Fruit fly (Drosophila melanogaster): Measurements from ENCODE around the gene eEF1delta.

- TF ChIP-seq CG1620 (GFP tag; optimal IDR thresholded peaks at IDR 0.05) = peak; percentile 22
- TF ChIP-seq CG14711 (tag; optimal IDR thresholded peaks at IDR 0.05) = peak; percentile 32
- no peak for TF ChIP-seq kay (GFP tag; ENCODE audit: borderline replicate concordance)
- TF ChIP-seq cic (GFP tag; optimal IDR thresholded peaks at IDR 0.05) = peak; percentile 66
- peak; percentile 14 for TF ChIP-seq tj (GFP tag; optimal IDR thresholded peaks at IDR 0.05)
- no peak for TF ChIP-seq cnc (optimal IDR thresholded peaks at IDR 0.05)
- TF ChIP-seq CG12768 (GFP tag; optimal IDR thresholded peaks at IDR 0.05) = no peak
- TF ChIP-seq pad (GFP tag; optimal IDR thresholded peaks at IDR 0.05) = no peak
- TF ChIP-seq CG11617 (GFP tag; optimal IDR thresholded peaks at IDR 0.05) = no peak
- TF ChIP-seq CG7101 (tag; optimal IDR thresholded peaks at IDR 0.05) = no peak
- TF ChIP-seq Crg-1 (GFP tag; optimal IDR thresholded peaks at IDR 0.05) = no peak
- no peak for TF ChIP-seq CG7045 (GFP tag; optimal IDR thresholded peaks at IDR 0.05)
- TF ChIP-seq CG33017 (tag; optimal IDR thresholded peaks at IDR 0.05) = no peak
Measured at dm6 chr2L:10246785-10247190, 14.5 kb downstream of the eEF1delta start, which contains the start of gene chico.

All from whole organism, adult.